Worm (Caenorhabditis elegans): ENCODE measurements around the gene F58H7.1.

Gene F58H7.1

DNA sequence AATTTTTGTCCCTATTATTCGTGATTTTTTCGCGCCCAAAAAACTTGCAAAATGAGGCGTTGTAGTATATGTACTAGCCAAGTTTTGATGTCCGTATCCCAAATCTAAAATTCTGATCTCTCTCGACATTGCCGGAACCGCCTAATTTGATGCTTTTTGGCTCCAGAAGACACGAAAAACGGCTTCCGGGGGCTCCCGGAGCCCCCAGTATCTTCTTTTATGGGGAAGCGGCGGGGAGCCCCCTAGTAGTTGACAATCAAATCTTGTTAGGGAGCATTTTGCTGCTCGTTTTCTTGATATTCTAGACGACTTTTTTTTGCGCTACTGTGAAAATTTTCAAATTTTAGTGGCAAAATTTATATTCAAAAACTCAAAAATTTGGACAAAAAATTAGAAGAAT is 15.9 kb upstream of the F58H7.1 start:
- no peak for TF ChIP-seq lin-39 (tag; optimal IDR thresholded peaks at IDR 0.05)
- no peak for TF ChIP-seq nhr-77 (tag; optimal IDR thresholded peaks at IDR 0.05)
- no peak for TF ChIP-seq zag-1 (tag; optimal IDR thresholded peaks at IDR 0.05)
- TF ChIP-seq fkh-2 (tag; optimal IDR thresholded peaks at IDR 0.05): no peak
- no peak for TF ChIP-seq nhr-43 (tag; optimal IDR thresholded peaks at IDR 0.05; ENCODE audit: poor library complexity, severe bottlenecking)

DNA sequence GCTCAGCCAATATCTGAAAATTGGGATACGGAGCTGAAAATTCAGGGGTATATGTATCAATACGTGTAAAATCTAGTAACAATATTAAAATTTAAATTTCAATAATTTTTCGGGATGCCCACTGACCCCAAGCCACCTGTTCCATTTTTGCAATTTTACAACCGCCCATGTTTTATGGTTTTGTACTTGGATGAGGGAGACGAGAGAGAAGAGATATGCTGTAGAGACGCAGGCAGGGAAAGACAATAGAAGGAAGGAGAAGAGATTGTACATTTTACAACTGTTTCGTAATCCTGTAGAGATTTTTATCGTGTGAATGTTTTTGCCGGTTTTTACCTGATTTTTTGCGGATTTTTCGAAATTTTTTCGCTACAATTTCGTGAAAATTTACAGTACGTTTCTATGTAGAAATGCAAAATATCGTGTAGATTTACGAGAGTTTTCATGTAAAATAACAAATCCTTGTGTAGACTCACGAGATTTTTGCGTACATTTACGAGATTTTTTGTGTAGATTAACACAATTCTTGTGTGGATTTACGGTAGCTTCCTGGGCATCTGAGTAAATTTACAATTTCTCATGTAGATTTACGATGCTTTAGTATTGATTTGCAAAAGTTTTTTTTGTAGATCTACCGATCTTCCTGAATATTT is 14.4 kb upstream of the F58H7.1 start:
- TF ChIP-seq nhr-28 (tag; optimal IDR thresholded peaks at IDR 0.05): no peak
- TF ChIP-seq R02D3.7 (tag; optimal IDR thresholded peaks at IDR 0.05): no peak
- TF ChIP-seq nhr-23 (tag; optimal IDR thresholded peaks at IDR 0.05): peak; percentile 9

DNA sequence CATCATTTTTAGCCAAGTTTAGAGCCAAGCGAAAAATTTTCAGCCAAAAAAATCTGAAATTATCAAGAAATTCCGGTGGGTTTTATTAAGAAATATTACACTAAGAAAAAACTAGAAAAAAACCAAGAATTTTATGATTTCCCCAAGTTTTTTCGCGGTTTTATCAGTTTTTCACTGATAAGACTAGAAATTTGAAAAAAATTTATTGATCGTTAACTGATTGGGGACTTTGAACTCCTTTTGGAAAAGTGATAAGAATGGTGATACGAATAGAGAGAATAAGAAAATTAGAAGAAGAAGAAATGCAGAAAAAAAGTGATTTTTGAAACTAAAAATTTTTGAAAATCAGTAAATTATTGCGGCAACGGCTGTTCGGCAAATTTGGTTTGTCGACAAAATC is 10.0 kb upstream of the F58H7.1 start, which contains the start of gene faah-3:
Gene faah-3 (minus strand): TSS at position 53 of the 400 bp plus-strand sequence.
- peak; percentile 86 for TF ChIP-seq elt-2 (tag; optimal IDR thresholded peaks at IDR 0.05)
- TF ChIP-seq snpc-4 (tag; optimal IDR thresholded peaks at IDR 0.05): no peak
- peak; percentile 87 for TF ChIP-seq pqm-1 (tag; optimal IDR thresholded peaks at IDR 0.05)
- peak; percentile 13 for TF ChIP-seq pha-4 (tag; optimal IDR thresholded peaks at IDR 0.05)

DNA sequence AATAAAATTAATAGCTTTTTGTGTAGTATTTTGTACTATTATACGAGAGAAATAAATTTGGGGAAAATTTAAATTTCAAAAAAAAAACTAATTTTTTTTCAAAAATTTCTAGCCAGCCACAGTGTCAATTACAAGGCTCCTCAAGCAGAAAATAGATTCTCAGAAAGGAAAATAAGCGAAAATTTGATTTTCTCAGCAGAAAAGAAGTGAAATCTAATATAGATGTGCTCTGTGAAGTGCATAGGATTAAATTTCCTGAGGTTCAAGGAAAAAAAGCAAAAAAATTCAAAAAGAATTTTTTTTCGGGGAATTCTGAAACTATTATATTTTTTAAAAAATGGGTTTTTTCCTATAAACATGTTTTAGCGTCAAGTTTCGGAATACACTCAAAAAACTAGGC is 8.1 kb downstream of the F58H7.1 start:
- TF ChIP-seq fkh-10 (GFP tag; optimal IDR thresholded peaks at IDR 0.05): peak; percentile 93
- no peak for TF ChIP-seq nhr-43 (tag; optimal IDR thresholded peaks at IDR 0.05; ENCODE audit: poor library complexity, severe bottlenecking)

DNA sequence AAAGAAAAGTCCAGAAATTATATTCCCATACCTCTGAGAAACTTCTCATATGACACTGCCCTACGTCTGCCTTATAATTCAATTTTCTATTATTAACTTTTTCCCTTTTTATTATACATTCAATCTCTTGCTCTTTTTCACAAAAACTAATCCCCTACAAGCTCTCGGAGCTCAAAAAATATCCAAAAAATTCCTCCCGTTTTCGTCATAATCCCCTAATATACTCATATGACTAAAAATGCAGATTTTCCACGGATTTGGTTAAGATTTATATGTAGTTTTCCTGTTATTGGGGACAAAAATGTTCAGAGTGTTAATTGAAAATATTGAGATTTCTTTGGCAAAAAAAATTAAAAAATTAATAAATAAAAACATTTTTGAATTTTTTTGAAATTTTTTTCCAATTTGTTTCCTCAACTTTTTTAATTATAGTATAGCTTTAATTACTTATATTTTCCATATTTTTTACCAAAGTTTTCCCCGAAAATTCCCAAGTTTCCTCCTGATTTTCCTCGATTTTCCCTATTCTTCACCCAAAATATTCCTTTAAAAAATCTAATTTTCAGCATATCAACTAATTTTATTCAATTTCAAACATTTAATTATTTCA is 11.2 kb downstream of the F58H7.1 start, which contains the start of gene lgc-30:
Gene lgc-30 (plus strand): TSS at position 560 of the 610 bp plus-strand sequence.
- TF ChIP-seq pqm-1 (tag; optimal IDR thresholded peaks at IDR 0.05) (no peak), fos-1 (tag; optimal IDR thresholded peaks at IDR 0.05) (no peak), unc-39 (tag; optimal IDR thresholded peaks at IDR 0.05) (no peak), mdl-1 (tag; optimal IDR thresholded peaks at IDR 0.05) (no peak), nhr-76 (tag; optimal IDR thresholded peaks at IDR 0.05) (no peak), egl-5 (tag; optimal IDR thresholded peaks at IDR 0.05) (no peak), elt-3 (tag; optimal IDR thresholded peaks at IDR 0.05) (no peak), lsy-12 (tag; optimal IDR thresholded peaks at IDR 0.05) (no peak), zag-1 (tag; optimal IDR thresholded peaks at IDR 0.05) (no peak), eor-1 (tag; optimal IDR thresholded peaks at IDR 0.05) (no peak), fkh-10 (GFP tag; optimal IDR thresholded peaks at IDR 0.05) (no peak), tbx-2 (tag; optimal IDR thresholded peaks at IDR 0.05) (no peak), snpc-4 (tag; optimal IDR thresholded peaks at IDR 0.05) (no peak), skn-1 (tag; optimal IDR thresholded peaks at IDR 0.05) (no peak), nhr-67 (tag; optimal IDR thresholded peaks at IDR 0.05) (no peak), ztf-4 (tag; optimal IDR thresholded peaks at IDR 0.05) (no peak), nhr-12 (tag; optimal IDR thresholded peaks at IDR 0.05) (no peak), mml-1 (tag; optimal IDR thresholded peaks at IDR 0.05) (no peak), nhr-43 (tag; optimal IDR thresholded peaks at IDR 0.05; ENCODE audit: poor library complexity, severe bottlenecking) (no peak)

DNA sequence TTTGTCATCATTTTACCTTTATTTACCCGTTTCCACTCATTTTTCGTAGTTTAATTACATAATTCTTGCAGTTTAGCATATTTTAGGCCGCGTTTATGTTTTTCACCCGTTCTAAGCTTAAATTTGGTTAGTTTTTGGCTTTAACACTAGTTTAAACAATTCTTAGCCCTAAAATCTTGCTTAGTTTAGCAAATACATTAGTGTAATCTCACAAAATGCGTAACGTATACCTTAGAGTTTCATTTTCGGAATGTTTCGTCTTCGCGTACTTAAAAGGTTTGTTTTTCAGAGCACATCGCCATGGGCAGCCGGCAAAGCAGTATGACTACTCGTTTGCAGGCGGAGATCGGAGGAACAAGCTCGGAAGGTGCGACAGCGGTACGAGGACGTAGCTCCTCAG is 15.9 kb downstream of the F58H7.1 start, which contains the start of gene F58H7.5:
Gene F58H7.5 (plus strand): TSS at position 301 of the 400 bp plus-strand sequence.
- no peak for TF ChIP-seq nhr-43 (tag; optimal IDR thresholded peaks at IDR 0.05; ENCODE audit: poor library complexity, severe bottlenecking)
- TF ChIP-seq ceh-82 (tag; optimal IDR thresholded peaks at IDR 0.05): no peak
- TF ChIP-seq nhr-76 (tag; optimal IDR thresholded peaks at IDR 0.05): no peak
- TF ChIP-seq sea-2 (GFP tag; optimal IDR thresholded peaks at IDR 0.05): no peak
- no peak for TF ChIP-seq nhr-12 (tag; optimal IDR thresholded peaks at IDR 0.05)
- TF ChIP-seq lin-15B (tag; optimal IDR thresholded peaks at IDR 0.05): no peak
- TF ChIP-seq nhr-77 (tag; optimal IDR thresholded peaks at IDR 0.05): no peak
- TF ChIP-seq ztf-11 (tag; optimal IDR thresholded peaks at IDR 0.05): no peak
- TF ChIP-seq pha-4 (tag; optimal IDR thresholded peaks at IDR 0.05): no peak
- TF ChIP-seq nhr-25 (tag; optimal IDR thresholded peaks at IDR 0.05): no peak
- TF ChIP-seq nhr-11 (tag; optimal IDR thresholded peaks at IDR 0.05): no peak
- no peak for TF ChIP-seq daf-12 (tag; optimal IDR thresholded peaks at IDR 0.05)
- no peak for TF ChIP-seq unc-62 (GFP tag; optimal IDR thresholded peaks at IDR 0.05)
- TF ChIP-seq ceh-16 (tag; optimal IDR thresholded peaks at IDR 0.05): no peak
- no peak for TF ChIP-seq mml-1 (tag; optimal IDR thresholded peaks at IDR 0.05)
- no peak for TF ChIP-seq snpc-4 (tag; optimal IDR thresholded peaks at IDR 0.05)
